Worm (Caenorhabditis elegans) whole organism, L4/young adult: ENCODE results near the gene C54D10.13.

Source experiments
- W03F9.2 ChIP-seq: fragments of 150-350 bp; optimal IDR thresholded peaks from 2 replicates; lab custom pipeline; 2014; ENCODE audit warnings: missing biosample characterization, missing genetic modification characterization
- dao-5 ChIP-seq: sonication (generic microtip); optimal IDR thresholded peaks from 2 replicates; lab custom pipeline; 2016; ENCODE audit warnings: missing genotype, missing genetic modification characterization, moderate library complexity, missing compliant biosample characterization
- him-1 ChIP-seq: sonication (generic microtip); optimal IDR thresholded peaks from 2 replicates; lab custom pipeline; 2016; ENCODE audit warnings: missing genotype, missing genetic modification reagents, missing genetic modification characterization, missing compliant biosample characterization

DNA sequence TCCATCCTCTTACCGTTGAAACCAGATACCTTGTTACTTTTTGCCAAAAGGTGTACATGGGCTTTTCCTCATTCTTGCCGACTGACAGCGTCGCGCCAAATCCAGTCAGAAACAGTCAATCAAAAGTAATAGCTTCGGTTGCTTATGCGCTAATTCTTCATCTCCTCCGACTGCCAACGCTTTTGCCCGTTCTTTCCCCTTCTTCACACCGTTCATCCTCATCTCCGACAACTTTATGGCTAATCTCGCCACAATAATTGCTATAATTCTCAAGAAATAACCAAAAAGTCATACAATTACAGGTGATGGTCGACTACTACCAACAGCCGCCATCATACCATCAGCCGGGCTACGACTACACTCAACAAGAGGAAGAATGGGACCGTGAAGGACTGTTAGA is 46.0 kb upstream of the C54D10.13 start, which contains the start of gene atn-1:
- TF ChIP-seq him-1 (tag; lab: Kevin White, UChicago): no peak
- no peak for TF ChIP-seq dao-5 (tag; lab: Kevin White, UChicago)
- TF ChIP-seq W03F9.2: no peak
